Worm (Caenorhabditis elegans): ENCODE measurements around the gene F43G6.8.

DNA sequence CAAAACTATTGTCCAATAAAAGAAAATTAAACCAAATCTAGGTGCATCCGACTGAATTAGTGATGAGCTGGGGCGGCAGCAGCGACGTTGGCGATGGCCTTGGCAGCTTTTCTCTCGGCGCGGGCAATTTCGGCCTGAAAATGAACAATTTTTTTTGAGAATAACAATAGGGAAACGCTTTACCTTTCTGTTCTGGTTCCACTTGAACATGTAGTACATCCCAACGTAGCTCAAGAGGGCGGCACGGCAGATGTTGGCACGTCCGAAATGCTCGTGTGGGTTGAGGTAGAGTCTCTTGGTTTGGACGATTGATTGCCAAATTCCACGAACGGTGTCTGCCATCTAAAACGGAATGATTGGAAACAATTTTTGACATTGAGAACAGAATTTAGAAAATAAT, 39.7 kb downstream of the F43G6.8 start, which contains the start of gene F44E5.1:
- no peak for TF ChIP-seq him-1 (tag; optimal IDR thresholded peaks at IDR 0.05)
- TF ChIP-seq W03F9.2 (tag; optimal IDR thresholded peaks at IDR 0.05), result no peak
